Worm (Caenorhabditis elegans): ENCODE results near the gene W06D11.3.
A peak's percentile ranks its signal among the peaks of the same experiment; 100 is the strongest.

The W06D11.3 gene

DNA sequence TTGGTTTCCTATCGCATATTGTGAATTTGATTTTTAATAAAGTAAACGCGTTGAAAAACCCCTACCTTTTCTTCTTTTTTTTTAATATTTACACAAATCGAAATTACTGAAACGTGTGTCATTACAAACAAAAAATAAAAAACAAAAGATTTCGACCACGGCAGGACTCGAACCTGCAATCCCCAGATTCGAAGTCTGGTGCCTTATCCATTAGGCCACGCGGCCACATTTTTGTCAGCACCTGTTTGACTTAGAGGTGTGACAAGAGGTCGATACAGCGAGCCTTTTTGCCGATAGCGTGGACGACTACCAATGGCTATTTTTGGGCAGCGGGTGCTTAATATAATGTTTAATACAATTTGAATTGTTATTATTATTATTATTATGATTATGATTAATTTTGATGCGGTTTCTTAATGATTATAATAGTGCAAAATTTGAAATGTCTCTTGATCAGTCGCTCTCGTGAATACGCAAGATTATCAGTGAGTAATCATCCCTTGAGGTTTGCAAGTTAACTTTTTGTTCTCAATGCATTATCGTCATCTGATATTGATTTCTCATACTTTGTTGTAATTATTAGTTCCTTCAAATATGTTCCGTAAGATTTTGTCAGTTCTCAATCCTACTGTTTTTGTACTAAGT, 39.5 kb downstream of the W06D11.3 start, which contains the start of gene srd-44:
Gene srd-44 (plus strand): TSS at position 595 of the 645 bp plus-strand sequence.
- TF ChIP-seq dmd-9 (GFP tag; IDR thresholded peaks at IDR 0.05) = 0 out of 2 replicates have a peak, but pooled peaks have one; percentile 21
- no peak for TF ChIP-seq nhr-111 (GFP tag; optimal IDR thresholded peaks at IDR 0.05)
- TF ChIP-seq pha-4 (GFP tag; IDR thresholded peaks at IDR 0.05) = peak; percentile 73; the same call in 1 of the 2 replicates
- no peak for TF ChIP-seq pha-4 (tag; optimal IDR thresholded peaks at IDR 0.05)
- no peak for TF ChIP-seq rbr-2 (tag; optimal IDR thresholded peaks at IDR 0.05)
- no peak for TF ChIP-seq ceh-82 (tag; optimal IDR thresholded peaks at IDR 0.05)
- TF ChIP-seq F10B5.3 (tag; optimal IDR thresholded peaks at IDR 0.05) = no peak
- TF ChIP-seq daf-16 (GFP tag; optimal IDR thresholded peaks at IDR 0.05) = peak; percentile 8 to 30
- TF ChIP-seq daf-16 (tag; optimal IDR thresholded peaks at IDR 0.05) = no peak
- TF ChIP-seq nhr-48 (tag; optimal IDR thresholded peaks at IDR 0.05) = peak; percentile 43
- no peak for TF ChIP-seq zfp-2 (tag; optimal IDR thresholded peaks at IDR 0.05)
- no peak for TF ChIP-seq ceh-32 (tag; optimal IDR thresholded peaks at IDR 0.05; ENCODE audit: poor library complexity)
- TF ChIP-seq lsy-2 (tag; optimal IDR thresholded peaks at IDR 0.05) = no peak
- TF ChIP-seq lin-29 (GFP tag; IDR thresholded peaks at IDR 0.05) = no peak
- TF ChIP-seq snpc-1.2 (GFP tag; IDR thresholded peaks at IDR 0.05) = peak; percentile 88
- peak; percentile 39 for TF ChIP-seq duxl-1 (tag; optimal IDR thresholded peaks at IDR 0.05; ENCODE audit: poor library complexity)
- TF ChIP-seq daf-19 (GFP tag; conservative IDR thresholded peaks at IDR 0.05) = peak; percentile 74
- TF ChIP-seq Y75B8A.6 (GFP tag; IDR thresholded peaks at IDR 0.05) = 0 out of 2 replicates have a peak, but pooled peaks have one; percentile 47
- TF ChIP-seq aly-2 (tag; optimal IDR thresholded peaks at IDR 0.05) = no peak
- 0 out of 2 replicates have a peak, but pooled peaks have one; percentile 47 for TF ChIP-seq nhr-42 (GFP tag; IDR thresholded peaks at IDR 0.05)
- 0 out of 2 replicates have a peak, but pooled peaks have one; percentile 5 for TF ChIP-seq ceh-44 (GFP tag; IDR thresholded peaks at IDR 0.05)
- TF ChIP-seq mdl-1 (tag; optimal IDR thresholded peaks at IDR 0.05) = peak in 1 of 2 experiments; percentile 2
- peak; percentile 4 for TF ChIP-seq spr-1 (tag; optimal IDR thresholded peaks at IDR 0.05)

- no peak for TF ChIP-seq Y5F2A.4 (GFP tag; optimal IDR thresholded peaks at IDR 0.05)
- no peak for TF ChIP-seq ctbp-1 (GFP tag; IDR thresholded peaks at IDR 0.05)
- TF ChIP-seq skn-1 (tag; optimal IDR thresholded peaks at IDR 0.05) = no peak
- no peak for TF ChIP-seq Y105C5A.15 (GFP tag; IDR thresholded peaks at IDR 0.05)
- TF ChIP-seq lsy-2 (tag; optimal IDR thresholded peaks at IDR 0.05) = no peak
- no peak for TF ChIP-seq nhr-28 (tag; optimal IDR thresholded peaks at IDR 0.05)
- no peak for TF ChIP-seq nhr-42 (GFP tag; IDR thresholded peaks at IDR 0.05)
- TF ChIP-seq lim-7 (GFP tag; IDR thresholded peaks at IDR 0.05) = no peak
- no peak for TF ChIP-seq nhr-48 (tag; optimal IDR thresholded peaks at IDR 0.05)
- TF ChIP-seq zip-11 (GFP tag; IDR thresholded peaks at IDR 0.05) = no peak
- TF ChIP-seq ceh-62 (tag; optimal IDR thresholded peaks at IDR 0.05) = no peak
- no peak for TF ChIP-seq dmd-8 (GFP tag; IDR thresholded peaks at IDR 0.05)
- TF ChIP-seq nhr-41 (GFP tag; IDR thresholded peaks at IDR 0.05) = no peak
Measured at ce11 chrX:12341338-12341737, 42.9 kb downstream of the W06D11.3 start, which contains the start of gene zig-2. zig-2 (minus strand) TSS chrX:12341438.

DNA sequence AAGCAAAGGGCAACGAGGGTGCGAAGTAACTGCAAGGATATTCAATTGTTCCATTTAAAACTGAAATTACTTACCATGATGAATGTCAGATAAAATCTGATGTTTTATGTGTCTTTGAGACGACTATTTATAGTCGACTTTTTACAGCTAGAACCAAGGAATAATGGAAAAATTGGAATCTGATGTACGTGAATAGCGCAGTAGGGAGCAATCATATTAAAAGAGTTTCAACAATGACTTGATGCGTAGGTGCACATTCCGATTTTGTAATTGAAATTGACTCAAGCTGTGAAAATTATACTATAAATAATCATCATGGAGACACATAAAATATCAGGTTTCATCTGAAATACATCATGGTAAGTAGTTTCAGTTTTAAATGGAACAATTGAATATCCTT, 44.8 kb downstream of the W06D11.3 start, which contains the start of the genes nspc-9 and nspc-10:
Gene nspc-9 (minus strand): TSS at position 101 of the 400 bp plus-strand sequence.
Gene nspc-10 (plus strand): TSS at position 331 of the 400 bp plus-strand sequence.
- TF ChIP-seq nhr-28 (tag; optimal IDR thresholded peaks at IDR 0.05) = no peak
- no peak for TF ChIP-seq jun-1 (tag; optimal IDR thresholded peaks at IDR 0.05)
- TF ChIP-seq Y105C5A.15 (GFP tag; IDR thresholded peaks at IDR 0.05) = no peak
- TF ChIP-seq F44E2.7 (GFP tag; IDR thresholded peaks at IDR 0.05) = no peak
- TF ChIP-seq nhr-237 (tag; optimal IDR thresholded peaks at IDR 0.05) = no peak
- TF ChIP-seq snpc-4 (tag; optimal IDR thresholded peaks at IDR 0.05) = no peak
- no peak for TF ChIP-seq ZK337.2 (GFP tag; IDR thresholded peaks at IDR 0.05)
- TF ChIP-seq nhr-48 (tag; optimal IDR thresholded peaks at IDR 0.05) = no peak
- no peak for TF ChIP-seq nhr-6 (tag; optimal IDR thresholded peaks at IDR 0.05)
- TF ChIP-seq dmd-8 (GFP tag; IDR thresholded peaks at IDR 0.05) = no peak
- TF ChIP-seq lin-1 (GFP tag; IDR thresholded peaks at IDR 0.05) = no peak
- no peak for TF ChIP-seq gei-8 (GFP tag; optimal IDR thresholded peaks at IDR 0.05)
- no peak for TF ChIP-seq php-3 (GFP tag; IDR thresholded peaks at IDR 0.05)
- TF ChIP-seq mdt-29 (GFP tag; IDR thresholded peaks at IDR 0.05) = no peak
- TF ChIP-seq nhr-77 (tag; optimal IDR thresholded peaks at IDR 0.05) = no peak
- TF ChIP-seq daf-19 (GFP tag; conservative IDR thresholded peaks at IDR 0.05) = no peak
- no peak for TF ChIP-seq ces-1 (GFP tag; optimal IDR thresholded peaks at IDR 0.05)
- TF ChIP-seq fos-1 (tag; optimal IDR thresholded peaks at IDR 0.05) = no peak
- no peak for TF ChIP-seq arid-1 (GFP tag; conservative IDR thresholded peaks at IDR 0.05)
